Fruit fly (Drosophila melanogaster) whole organism, embryonic: ENCODE data around the gene Rpn1.

Source experiments
- Antp ChIP-seq: fragments of 200-800 bp; sonication (Bioruptor generic); optimal IDR thresholded peaks from 3 replicates; lab custom pipeline; 2016; ENCODE audit warnings: missing biosample characterization, missing genetic modification characterization
- BEAF-32 ChIP-seq: fragments of 200-800 bp; sonication (Bioruptor generic); optimal IDR thresholded peaks from 3 replicates; lab custom pipeline; 2017; ENCODE audit warnings: missing biosample characterization, missing genetic modification characterization, mild to moderate bottlenecking, moderate library complexity, missing genetic modification reagents
- Blimp-1 ChIP-seq: fragments of 200-800 bp; sonication (Bioruptor generic); optimal IDR thresholded peaks from 3 replicates; lab custom pipeline; 2018; ENCODE audit warnings: missing biosample characterization, missing genetic modification characterization, mild to moderate bottlenecking, moderate library complexity, missing genetic modification reagents
- CG11398 ChIP-seq: fragments of 200-800 bp; sonication (Bioruptor generic); optimal IDR thresholded peaks from 2 replicates; lab custom pipeline; 2016; ENCODE audit warnings: missing biosample characterization, missing genetic modification characterization
- CG11504 ChIP-seq: fragments of 200-800 bp; sonication (Bioruptor generic); optimal IDR thresholded peaks from 3 replicates; lab custom pipeline; 2019; ENCODE audit warnings: missing biosample characterization, mild to moderate bottlenecking, missing genetic modification characterization, moderate library complexity
- CG11696 ChIP-seq: fragments of 200-800 bp; sonication (Bioruptor generic); IDR thresholded peaks from 2 replicates; pipeline ENCODE4 v1.3.6; 2022; ENCODE audit warnings: missing biosample characterization, missing genetic modification characterization
- CG13894 ChIP-seq: fragments of 200-800 bp; sonication (Bioruptor generic); optimal IDR thresholded peaks from 3 replicates; lab custom pipeline; 2018; ENCODE audit warnings: missing biosample characterization, mild to moderate bottlenecking, missing genetic modification characterization, moderate library complexity
- CG15514 ChIP-seq: fragments of 200-800 bp; sonication (Bioruptor generic); optimal IDR thresholded peaks from 3 replicates; lab custom pipeline; 2017; ENCODE audit warnings: missing biosample characterization, missing genetic modification characterization, mild to moderate bottlenecking, moderate library complexity, missing genetic modification reagents
- CG16779 ChIP-seq: fragments of 200-800 bp; sonication (Bioruptor generic); IDR thresholded peaks from 2 replicates; pipeline ENCODE4 v1.3.6; 2022; ENCODE audit warnings: missing biosample characterization, missing genetic modification characterization
- CG17186 ChIP-seq: fragments of 200-800 bp; sonication (Bioruptor generic); optimal IDR thresholded peaks from 3 replicates; lab custom pipeline; 2017; ENCODE audit warnings: missing biosample characterization, missing genetic modification reagents, missing genetic modification characterization
- CG17359 ChIP-seq: fragments of 200-800 bp; sonication (Bioruptor generic); optimal IDR thresholded peaks from 3 replicates; lab custom pipeline; 2018; ENCODE audit warnings: missing biosample characterization, mild to moderate bottlenecking, missing genetic modification characterization, moderate library complexity
- CG17385 ChIP-seq: fragments of 200-800 bp; sonication (Bioruptor generic); optimal IDR thresholded peaks from 3 replicates; lab custom pipeline; 2018; ENCODE audit warnings: missing biosample characterization, mild to moderate bottlenecking, missing genetic modification characterization
- CG18599 ChIP-seq: fragments of 200-800 bp; sonication (Bioruptor generic); optimal IDR thresholded peaks from 3 replicates; lab custom pipeline; 2017; ENCODE audit warnings: missing biosample characterization, missing genetic modification characterization, mild to moderate bottlenecking, moderate library complexity, missing genetic modification reagents
- CG4360 ChIP-seq: fragments of 200-800 bp; sonication (Bioruptor generic); IDR thresholded peaks from 2 replicates; pipeline ENCODE4 v1.3.6; 2022; ENCODE audit warnings: missing biosample characterization, missing genetic modification characterization
- CG4404 ChIP-seq: fragments of 200-800 bp; sonication (Bioruptor generic); IDR thresholded peaks from 2 replicates; pipeline ENCODE4 v1.3.6; 2022; ENCODE audit warnings: missing biosample characterization, missing genetic modification characterization
- CrebB ChIP-seq: fragments of 200-800 bp; sonication (Bioruptor generic); optimal IDR thresholded peaks from 3 replicates; lab custom pipeline; 2018; ENCODE audit warnings: missing biosample characterization, mild to moderate bottlenecking, missing genetic modification characterization
- Dbx ChIP-seq: fragments of 200-800 bp; sonication (Bioruptor generic); IDR thresholded peaks from 3 replicates; pipeline ENCODE4 v1.3.6; 2022; ENCODE audit warnings: missing biosample characterization, missing genetic modification characterization
- Fer2 ChIP-seq: fragments of 200-800 bp; sonication (Bioruptor generic); optimal IDR thresholded peaks from 2 replicates; lab custom pipeline; 2018; ENCODE audit warnings: missing biosample characterization, mild to moderate bottlenecking, missing genetic modification characterization, moderate library complexity
- HmgZ ChIP-seq: fragments of 200-800 bp; sonication (Bioruptor generic); optimal IDR thresholded peaks from 2 replicates; lab custom pipeline; 2018; ENCODE audit warnings: missing biosample characterization, mild to moderate bottlenecking, missing genetic modification characterization
- Kr ChIP-seq: fragments of 200-800 bp; sonication (Bioruptor generic); optimal IDR thresholded peaks from 2 replicates; lab custom pipeline; 2017; ENCODE audit warnings: missing biosample characterization, mild to moderate bottlenecking, missing genetic modification characterization
- NC2β ChIP-seq: fragments of 200-800 bp; sonication (Bioruptor generic); optimal IDR thresholded peaks from 2 replicates; lab custom pipeline; 2016; ENCODE audit warnings: missing biosample characterization, missing genetic modification characterization
- NFAT ChIP-seq: fragments of 200-800 bp; sonication (Bioruptor generic); IDR thresholded peaks from 2 replicates; pipeline ENCODE4 v1.3.6; 2022; ENCODE audit warnings: missing biosample characterization, missing genetic modification characterization
- NK7.1 ChIP-seq: fragments of 200-800 bp; sonication (Bioruptor generic); optimal IDR thresholded peaks from 3 replicates; lab custom pipeline; 2016; ENCODE audit warnings: missing biosample characterization, missing genetic modification characterization
- Pdp1 ChIP-seq, 2 experiments: fragments of 200-800 bp; sonication (Bioruptor generic); optimal IDR thresholded peaks; 3 replicates each; lab custom pipeline; 2016; ENCODE audit warnings: missing biosample characterization in 2 of 2, missing genetic modification characterization in 2 of 2, mild to moderate bottlenecking in 1 of 2, moderate library complexity in 1 of 2
- Ravus ChIP-seq: fragments of 200-800 bp; sonication (Bioruptor generic); IDR thresholded peaks from 2 replicates; pipeline ENCODE4 v1.3.6; 2022; ENCODE audit warnings: missing biosample characterization, missing genetic modification characterization
- Spps ChIP-seq: fragments of 200-800 bp; sonication (Bioruptor generic); optimal IDR thresholded peaks from 2 replicates; lab custom pipeline; 2018; ENCODE audit warnings: missing biosample characterization, mild to moderate bottlenecking, missing genetic modification characterization
- Vsx1 ChIP-seq: fragments of 200-800 bp; sonication (Bioruptor generic); optimal IDR thresholded peaks from 2 replicates; lab custom pipeline; 2017; ENCODE audit warnings: missing biosample characterization, mild to moderate bottlenecking, missing genetic modification characterization, missing genetic modification reagents
- YL-1 ChIP-seq: fragments of 200-800 bp; sonication (Bioruptor generic); optimal IDR thresholded peaks from 3 replicates; lab custom pipeline; 2017; ENCODE audit warnings: missing biosample characterization, mild to moderate bottlenecking, missing genetic modification characterization
- ab ChIP-seq: fragments of 200-800 bp; sonication (Bioruptor generic); optimal IDR thresholded peaks from 2 replicates; lab custom pipeline; 2016; ENCODE audit warnings: missing biosample characterization, missing genetic modification characterization
- aop ChIP-seq: fragments of 200-800 bp; sonication (Bioruptor generic); IDR thresholded peaks from 2 replicates; pipeline ENCODE4 v1.3.6; 2022; ENCODE audit warnings: missing biosample characterization, missing genetic modification characterization
- ara ChIP-seq: fragments of 200-800 bp; sonication (Bioruptor generic); IDR thresholded peaks from 2 replicates; pipeline ENCODE4 v1.3.6; 2022; ENCODE audit warnings: missing biosample characterization, missing genetic modification characterization
- chm ChIP-seq: fragments of 200-800 bp; sonication (Bioruptor generic); IDR thresholded peaks from 2 replicates; pipeline ENCODE4 v1.3.6; 2022; ENCODE audit warnings: missing biosample characterization, missing genetic modification characterization
- dmrt11E ChIP-seq: fragments of 200-800 bp; sonication (Bioruptor generic); optimal IDR thresholded peaks from 3 replicates; lab custom pipeline; 2018; ENCODE audit warnings: missing biosample characterization, mild to moderate bottlenecking, missing genetic modification characterization, moderate library complexity
- dmrt99B ChIP-seq: fragments of 200-800 bp; sonication (Bioruptor generic); optimal IDR thresholded peaks from 2 replicates; lab custom pipeline; 2018; ENCODE audit warnings: missing biosample characterization, mild to moderate bottlenecking, missing genetic modification characterization, moderate library complexity
- hkb ChIP-seq, 2 experiments: fragments of 200-800 bp in 1 of 2; fragments of >200 bp in 1 of 2; sonication (Bioruptor generic) in 1 of 2; IDR thresholded peaks in 1 of 2; optimal IDR thresholded peaks in 1 of 2; 2 replicates each; pipeline versions ENCODE4 v1.3.6 to Lab custom; 2017 to 2022; ENCODE audit warnings: missing biosample characterization in 1 of 2, missing genetic modification characterization in 1 of 2
- ken ChIP-seq: fragments of 200-800 bp; sonication (Bioruptor generic); IDR thresholded peaks from 3 replicates; pipeline ENCODE4 v1.3.6; 2022; ENCODE audit warnings: missing biosample characterization, missing genetic modification characterization
- maf-S ChIP-seq: fragments of 200-800 bp; sonication (Bioruptor generic); optimal IDR thresholded peaks from 2 replicates; lab custom pipeline; 2016; ENCODE audit warnings: missing biosample characterization, missing genetic modification characterization
- mirr ChIP-seq: fragments of 200-800 bp; sonication (Bioruptor generic); optimal IDR thresholded peaks from 3 replicates; lab custom pipeline; 2018; ENCODE audit warnings: missing biosample characterization, mild to moderate bottlenecking, missing genetic modification characterization
- nmo ChIP-seq: fragments of 200-800 bp; sonication (Bioruptor generic); optimal IDR thresholded peaks from 2 replicates; lab custom pipeline; 2018; ENCODE audit warnings: missing biosample characterization, mild to moderate bottlenecking, missing genetic modification characterization, moderate library complexity
- odd ChIP-seq: fragments of 200-800 bp; sonication (Bioruptor generic); optimal IDR thresholded peaks from 2 replicates; lab custom pipeline; 2017; ENCODE audit warnings: missing biosample characterization, mild to moderate bottlenecking, missing genetic modification characterization
- pho ChIP-seq: fragments of 200-800 bp; sonication (Bioruptor generic); optimal IDR thresholded peaks from 2 replicates; lab custom pipeline; 2016; ENCODE audit warnings: missing biosample characterization, missing genetic modification characterization
- rib ChIP-seq: fragments of 200-800 bp; sonication (Bioruptor generic); IDR thresholded peaks from 2 replicates; pipeline ENCODE4 v1.3.6; 2022; ENCODE audit warnings: missing biosample characterization, missing genetic modification characterization
- scrt ChIP-seq: fragments of 200-800 bp; sonication (Bioruptor generic); optimal IDR thresholded peaks from 2 replicates; lab custom pipeline; 2018; ENCODE audit warnings: missing biosample characterization, mild to moderate bottlenecking, missing genetic modification characterization, moderate library complexity
- shn ChIP-seq: fragments of 200-800 bp; sonication (Bioruptor generic); optimal IDR thresholded peaks from 3 replicates; lab custom pipeline; 2016; ENCODE audit warnings: missing biosample characterization, missing genetic modification characterization
- ssp ChIP-seq: fragments of 200-800 bp; sonication (Bioruptor generic); IDR thresholded peaks from 2 replicates; pipeline ENCODE4 v1.3.6; 2022; ENCODE audit warnings: missing biosample characterization, missing genetic modification characterization
- stc ChIP-seq: fragments of 200-800 bp; sonication (Bioruptor generic); IDR thresholded peaks from 2 replicates; pipeline ENCODE4 v1.3.6; 2022; ENCODE audit warnings: missing biosample characterization, missing genetic modification characterization
- stwl ChIP-seq: fragments of 200-800 bp; sonication (Bioruptor generic); optimal IDR thresholded peaks from 3 replicates; lab custom pipeline; 2018; ENCODE audit warnings: missing biosample characterization, mild to moderate bottlenecking, missing genetic modification characterization, moderate library complexity
- tna ChIP-seq: fragments of 200-800 bp; sonication (Bioruptor generic); IDR thresholded peaks from 2 replicates; pipeline ENCODE4 v1.3.6; 2022; ENCODE audit warnings: missing biosample characterization, missing genetic modification characterization; ENCODE audit not compliant: partially characterized antibody

Rpn1 gene

DNA sequence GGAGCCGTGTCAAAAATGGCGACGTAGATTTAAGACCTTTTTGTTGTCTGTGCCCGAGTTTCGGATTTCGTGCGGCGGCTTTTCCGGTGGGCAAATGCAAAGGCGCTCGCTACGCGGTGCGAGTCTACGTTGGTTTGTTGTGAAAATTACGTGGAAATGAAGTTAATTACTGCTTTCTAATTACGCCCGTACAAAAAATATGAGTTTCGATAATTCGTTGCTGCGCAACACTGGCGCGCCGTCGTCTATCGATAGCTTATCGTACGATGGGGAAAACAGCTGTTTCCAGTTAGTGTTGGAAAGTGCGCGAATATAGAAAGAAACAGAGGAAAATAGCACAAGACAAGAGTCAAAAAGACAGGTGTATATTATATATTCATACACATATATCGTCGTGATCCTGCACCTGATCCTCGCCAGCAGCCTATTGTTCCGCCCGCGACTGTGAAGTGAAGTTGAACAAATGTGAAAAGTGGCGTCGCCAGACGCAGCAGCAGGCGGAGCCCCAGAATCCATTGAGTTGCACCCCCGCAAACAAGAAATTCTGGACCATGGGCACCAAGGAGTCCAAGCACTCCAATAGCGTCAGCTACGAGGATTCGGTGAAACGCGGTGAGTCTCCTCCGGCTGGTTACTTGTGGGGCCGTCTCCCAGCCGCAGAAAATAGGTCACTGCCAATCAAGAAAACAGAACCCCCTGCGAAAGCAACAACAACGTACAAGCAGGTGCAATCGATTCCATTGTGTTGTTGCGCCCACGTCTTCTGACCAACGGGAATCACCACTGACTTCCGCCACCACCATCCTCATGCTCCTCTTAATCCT, 43.8 kb upstream of the Rpn1 start, which contains the start of the genes Rab8 and Usp32 (continued):
- TF ChIP-seq NFAT (peak; percentile 81), chm (GFP tag; lab: Robert Waterston, UW) (peak; percentile 51), ken (GFP tag; lab: Robert Waterston, UW) (peak; percentile 66; the same call in 2 of the 3 replicates), CG16779 (no peak), scrt (GFP tag; lab: Kevin White, UChicago) (peak; percentile 62), stc (GFP tag; lab: Robert Waterston, UW) (no peak), Ravus (GFP tag; lab: Robert Waterston, UW) (no peak), Kr (GFP tag; lab: Kevin White, UChicago) (no peak), dmrt11E (tag; lab: Kevin White, UChicago) (peak; percentile 32), ab (GFP tag; lab: Kevin White, UChicago) (no peak), YL-1 (GFP tag; lab: Kevin White, UChicago) (peak; percentile 97), tna (GFP tag; lab: Robert Waterston, UW) (peak; percentile 60), mirr (GFP tag; lab: Kevin White, UChicago) (peak; percentile 49), stwl (tag; lab: Kevin White, UChicago) (peak; percentile 78), CG11504 (tag; lab: Kevin White, UChicago) (no peak), NK7.1 (GFP tag; lab: Kevin White, UChicago) (peak; percentile 26), Pdp1 (GFP tag; optimal IDR thresholded peaks at IDR 0.05; lab: Kevin White, UChicago) (peak; percentile 47 to 69), CG4404 (GFP tag; lab: Robert Waterston, UW) (no peak), CG11696 (GFP tag; lab: Robert Waterston, UW) (no peak), CG17385 (GFP tag; lab: Kevin White, UChicago) (peak; percentile 66), CG18599 (GFP tag; lab: Kevin White, UChicago) (peak; percentile 86), rib (GFP tag; lab: Robert Waterston, UW) (peak; percentile 48), Dbx (GFP tag; lab: Robert Waterston, UW) (peak; percentile 82), CG4360 (GFP tag; lab: Robert Waterston, UW) (peak; percentile 57; the same call in 1 of the 2 replicates), shn (GFP tag; lab: Kevin White, UChicago) (peak; percentile 55), CG17186 (GFP tag; lab: Kevin White, UChicago) (peak; percentile 70), maf-S (GFP tag; lab: Kevin White, UChicago) (peak; percentile 53), BEAF-32 (peak; percentile 94), Blimp-1 (GFP tag; lab: Kevin White, UChicago) (no peak), ssp (no peak), CG17359 (tag; lab: Kevin White, UChicago) (peak; percentile 32), Fer2 (tag; lab: Kevin White, UChicago) (no peak), CG13894 (tag; lab: Kevin White, UChicago) (no peak), Antp (GFP tag; lab: Kevin White, UChicago) (peak; percentile 71), dmrt99B (tag; lab: Kevin White, UChicago) (no peak), Vsx1 (GFP tag; lab: Kevin White, UChicago) (peak; percentile 77), ara (GFP tag; lab: Robert Waterston, UW) (peak; percentile 36; the same call in 1 of the 2 replicates), HmgZ (tag; lab: Kevin White, UChicago) (peak; percentile 82), hkb (optimal IDR thresholded peaks at IDR 0.05; lab: Kevin White, UChicago) (no peak), hkb (GFP tag; IDR thresholded peaks at IDR 0.05; lab: Robert Waterston, UW) (no peak), aop (GFP tag; lab: Robert Waterston, UW) (no peak), odd (GFP tag; lab: Kevin White, UChicago) (peak; percentile 13), CG11398 (GFP tag; lab: Kevin White, UChicago) (peak; percentile 37), NC2β (peak; percentile 32), pho (peak; percentile 75), Spps (no peak), nmo (GFP tag; lab: Kevin White, UChicago) (peak; percentile 61), CG15514 (peak; percentile 86), CrebB (peak; percentile 48)
